Worm (Caenorhabditis elegans) whole organism, L4 larva: Measurements from ENCODE around the gene spp-1.
A peak's percentile ranks its signal among the peaks of the same experiment; 100 is the strongest.

Source experiments
- F26F4.8 ChIP-seq: fragments of 200-800 bp; sonication (Bioruptor generic); conservative IDR thresholded peaks from 2 replicates; pipeline ENCODE4 v1.3.6; 2022; ENCODE audit warnings: missing genetic modification characterization, missing compliant biosample characterization
- F44E2.7 ChIP-seq: fragments of 200-800 bp; sonication (Bioruptor generic); IDR thresholded peaks from 2 replicates; pipeline ENCODE4 v2.1.2; 2022; ENCODE audit warnings: missing genetic modification characterization, missing compliant biosample characterization
- R02D3.7 ChIP-seq: fragments of 150-350 bp; sonication (generic microtip); optimal IDR thresholded peaks from 3 replicates; lab custom pipeline; 2014; ENCODE audit warnings: missing biosample characterization, missing genetic modification characterization
- T20F7.1 ChIP-seq: fragments of 200-800 bp; sonication (Bioruptor generic); optimal IDR thresholded peaks from 2 replicates; lab custom pipeline; 2018; ENCODE audit warnings: mild to moderate bottlenecking, missing genetic modification characterization, missing compliant biosample characterization
- T26A8.4 ChIP-seq: fragments of 200-800 bp; sonication (Bioruptor generic); IDR thresholded peaks from 2 replicates; pipeline ENCODE4 v1.3.6; 2022; ENCODE audit warnings: missing genetic modification characterization, missing compliant biosample characterization
- Y48G9A.11 ChIP-seq: fragments of 200-800 bp; sonication (Bioruptor generic); IDR thresholded peaks from 2 replicates; pipeline ENCODE4 v1.3.6; 2022; ENCODE audit warnings: missing genetic modification reagents, missing genetic modification characterization, missing compliant biosample characterization
- ZK546.5 ChIP-seq, 2 experiments: sonication (generic microtip); optimal IDR thresholded peaks; 2 replicates each; lab custom pipeline; 2017; ENCODE audit warnings: missing biosample characterization in 2 of 2, missing genetic modification characterization in 2 of 2
- aha-1 ChIP-seq: fragments of 150-350 bp; peaks from one replicate; lab custom pipeline; 2014; ENCODE audit warnings: missing biosample characterization, missing genetic modification characterization
- attf-4 ChIP-seq: sonication (generic microtip); optimal IDR thresholded peaks from 3 replicates; lab custom pipeline; 2017; ENCODE audit warnings: missing biosample characterization, missing genetic modification characterization
- ceh-20 ChIP-seq: fragments of 200-800 bp; sonication (Bioruptor generic); IDR thresholded peaks from 2 replicates; pipeline ENCODE4 v1.3.6; 2022; ENCODE audit warnings: missing genetic modification reagents, missing genetic modification characterization, missing compliant biosample characterization
- ceh-28 ChIP-seq: fragments of 150-350 bp; optimal IDR thresholded peaks from 2 replicates; lab custom pipeline; 2014; ENCODE audit warnings: missing biosample characterization, missing genetic modification reagents, missing genetic modification characterization
- ceh-44 ChIP-seq: fragments of 200-800 bp; sonication (Bioruptor generic); IDR thresholded peaks from 2 replicates; pipeline ENCODE4 v1.3.6; 2022; ENCODE audit warnings: missing genetic modification reagents, missing genetic modification characterization, missing compliant biosample characterization
- ceh-62 ChIP-seq: sonication (generic microtip); optimal IDR thresholded peaks from 2 replicates; lab custom pipeline; 2017; ENCODE audit warnings: missing biosample characterization, missing genetic modification characterization
- ceh-82 ChIP-seq: sonication (generic microtip); optimal IDR thresholded peaks from 2 replicates; lab custom pipeline; 2017; ENCODE audit warnings: missing biosample characterization, missing genetic modification characterization
- ces-1 ChIP-seq: fragments of 150-350 bp; sonication (generic microtip); optimal IDR thresholded peaks from 4 replicates; lab custom pipeline; 2014; ENCODE audit warnings: missing biosample characterization, missing genetic modification reagents, missing genetic modification characterization
- daf-16 ChIP-seq, 3 experiments: sonication (generic microtip); optimal IDR thresholded peaks; 2 replicates each; lab custom pipeline; 2016 to 2017; ENCODE audit warnings: missing genetic modification characterization in 3 of 3, missing genetic modification reagents in 3 of 3, mild to moderate bottlenecking in 2 of 3, missing compliant biosample characterization in 2 of 3, missing biosample characterization in 1 of 3, moderate library complexity in 1 of 3
- daf-19 ChIP-seq: fragments of 200-800 bp; sonication (Bioruptor generic); conservative IDR thresholded peaks from 2 replicates; pipeline ENCODE4 v1.3.6; 2022; ENCODE audit warnings: missing genetic modification characterization, missing compliant biosample characterization
- daf-8 ChIP-seq: fragments of 200-800 bp; sonication (Bioruptor generic); IDR thresholded peaks from 2 replicates; pipeline ENCODE4 v1.3.6; 2022; ENCODE audit warnings: missing genetic modification characterization, missing compliant biosample characterization
- dmd-6 ChIP-seq: fragments of 200-800 bp; sonication (Bioruptor generic); IDR thresholded peaks from 2 replicates; pipeline ENCODE4 v1.3.6; 2022; ENCODE audit warnings: missing genetic modification reagents, missing genetic modification characterization, missing compliant biosample characterization
- dmd-9 ChIP-seq: fragments of 200-800 bp; sonication (Bioruptor generic); IDR thresholded peaks from 2 replicates; pipeline ENCODE4 v1.3.6; 2022; ENCODE audit warnings: missing genetic modification reagents, missing genetic modification characterization, missing compliant biosample characterization
- dpl-1 ChIP-seq: fragments of 150-350 bp; optimal IDR thresholded peaks from 2 replicates; lab custom pipeline; 2014; ENCODE audit warnings: missing biosample characterization, missing genetic modification reagents, missing genetic modification characterization
- duxl-1 ChIP-seq: sonication (generic microtip); optimal IDR thresholded peaks from 2 replicates; lab custom pipeline; 2016; ENCODE audit warnings: mild to moderate bottlenecking, missing genetic modification characterization, moderate library complexity, missing compliant biosample characterization; ENCODE audit not compliant: poor library complexity
- dve-1 ChIP-seq: sonication (generic microtip); optimal IDR thresholded peaks from 2 replicates; lab custom pipeline; 2017; ENCODE audit warnings: antibody characterized with exemption, mild to moderate bottlenecking, missing genetic modification characterization, missing compliant biosample characterization; ENCODE audit not compliant: insufficient read depth
- egl-43 ChIP-seq: fragments of 200-800 bp; sonication (Bioruptor generic); IDR thresholded peaks from 2 replicates; pipeline ENCODE4 v1.3.6; 2022; ENCODE audit warnings: missing genetic modification reagents, missing genetic modification characterization, missing compliant biosample characterization
- fos-1 ChIP-seq: fragments of 150-350 bp; optimal IDR thresholded peaks from 2 replicates; lab custom pipeline; 2014; ENCODE audit warnings: missing biosample characterization, missing genetic modification characterization
- hif-1 ChIP-seq, 2 experiments: sonication (generic microtip); optimal IDR thresholded peaks; 2 replicates each; lab custom pipeline; 2016 to 2017; ENCODE audit warnings: missing compliant biosample characterization in 2 of 2, missing genetic modification characterization in 2 of 2, missing genetic modification reagents in 2 of 2, missing genotype in 2 of 2, mild to moderate bottlenecking in 1 of 2
- hlh-11 ChIP-seq: fragments of 200-800 bp; sonication (Bioruptor generic); optimal IDR thresholded peaks from 2 replicates; lab custom pipeline; 2018; ENCODE audit warnings: mild to moderate bottlenecking, missing genetic modification characterization, missing compliant biosample characterization
- lim-7 ChIP-seq: fragments of 200-800 bp; sonication (Bioruptor generic); IDR thresholded peaks from 2 replicates; pipeline ENCODE4 v1.3.6; 2022; ENCODE audit warnings: missing genetic modification characterization, missing compliant biosample characterization
- lin-1 ChIP-seq: fragments of 200-800 bp; sonication (Bioruptor generic); IDR thresholded peaks from 2 replicates; pipeline ENCODE4 v1.3.6; 2022; ENCODE audit warnings: missing genetic modification reagents, missing genetic modification characterization, missing compliant biosample characterization
- lin-38 ChIP-seq: fragments of 200-800 bp; sonication (Bioruptor generic); IDR thresholded peaks from 2 replicates; pipeline ENCODE4 v1.3.6; 2022; ENCODE audit warnings: missing genetic modification reagents, missing genetic modification characterization, missing compliant biosample characterization
- madf-5 ChIP-seq, 2 experiments: fragments of 200-800 bp; sonication (Bioruptor generic); IDR thresholded peaks; 2 replicates each; pipeline ENCODE4 v1.3.6; 2022; ENCODE audit warnings: missing compliant biosample characterization in 2 of 2, missing genetic modification characterization in 2 of 2
- nhr-10 ChIP-seq: fragments of 150-350 bp; optimal IDR thresholded peaks from 2 replicates; lab custom pipeline; 2014; ENCODE audit warnings: missing biosample characterization, missing genetic modification characterization
- nhr-11 ChIP-seq: fragments of 150-350 bp; optimal IDR thresholded peaks from 2 replicates; lab custom pipeline; 2014; ENCODE audit warnings: missing biosample characterization, missing genetic modification characterization
- nhr-237 ChIP-seq: sonication (generic microtip); optimal IDR thresholded peaks from 2 replicates; lab custom pipeline; 2017; ENCODE audit warnings: missing biosample characterization, missing genetic modification characterization
- nhr-28 ChIP-seq: fragments of 150-350 bp; optimal IDR thresholded peaks from 2 replicates; lab custom pipeline; 2014; ENCODE audit warnings: missing biosample characterization, missing genetic modification characterization
- nhr-41 ChIP-seq: fragments of 200-800 bp; sonication (Bioruptor generic); IDR thresholded peaks from 2 replicates; pipeline ENCODE4 v1.3.6; 2022; ENCODE audit warnings: missing genetic modification reagents, missing genetic modification characterization, missing compliant biosample characterization
- nhr-48 ChIP-seq: sonication (generic microtip); optimal IDR thresholded peaks from 2 replicates; lab custom pipeline; 2016; ENCODE audit warnings: mild to moderate bottlenecking, missing genetic modification characterization, missing compliant biosample characterization
- nhr-6 ChIP-seq: fragments of 150-350 bp; optimal IDR thresholded peaks from 2 replicates; lab custom pipeline; 2014; ENCODE audit warnings: missing biosample characterization, missing genetic modification characterization
- nhr-76 ChIP-seq: fragments of 150-350 bp; optimal IDR thresholded peaks from 2 replicates; lab custom pipeline; 2014; ENCODE audit warnings: missing biosample characterization, missing genetic modification characterization
- php-3 ChIP-seq: fragments of 200-800 bp; sonication (Bioruptor generic); IDR thresholded peaks from 2 replicates; pipeline ENCODE4 v1.3.6; 2022; ENCODE audit warnings: missing genetic modification reagents, missing genetic modification characterization, missing compliant biosample characterization
- pqm-1 ChIP-seq: sonication (generic microtip); optimal IDR thresholded peaks from 2 replicates; lab custom pipeline; 2017; ENCODE audit warnings: missing biosample characterization, missing genetic modification characterization
- rbr-2 ChIP-seq: sonication (generic microtip); optimal IDR thresholded peaks from 2 replicates; lab custom pipeline; 2016; ENCODE audit warnings: missing genotype, missing genetic modification characterization, missing compliant biosample characterization
- tra-1 ChIP-seq: fragments of 200-800 bp; sonication (Bioruptor generic); IDR thresholded peaks from 2 replicates; pipeline ENCODE4 v1.3.6; 2022; ENCODE audit warnings: missing genetic modification reagents, missing genetic modification characterization, missing compliant biosample characterization
- unc-130 ChIP-seq: sonication (generic microtip); optimal IDR thresholded peaks from 2 replicates; lab custom pipeline; 2016; ENCODE audit warnings: missing genetic modification reagents, missing genetic modification characterization, missing compliant biosample characterization
- unc-62 ChIP-seq, 3 experiments: fragments of 150-350 bp in 1 of 3; sonication (generic microtip); optimal IDR thresholded peaks in 2 of 3; peaks in 1 of 3; 1 replicate in 1 of 3; 2 replicates in 2 of 3; lab custom pipeline; 2014 to 2017; ENCODE audit warnings: missing biosample characterization in 3 of 3, missing genetic modification characterization in 3 of 3, missing genetic modification reagents in 3 of 3, missing genotype in 1 of 3
- zag-1 ChIP-seq: fragments of 150-350 bp; optimal IDR thresholded peaks from 2 replicates; lab custom pipeline; 2014; ENCODE audit warnings: missing biosample characterization, missing genetic modification characterization
- zfp-3 ChIP-seq: fragments of 200-800 bp; sonication (Bioruptor generic); conservative IDR thresholded peaks from 2 replicates; pipeline ENCODE4 v1.3.6; 2022; ENCODE audit warnings: missing genetic modification reagents, missing genetic modification characterization, missing compliant biosample characterization

The spp-1 gene

DNA sequence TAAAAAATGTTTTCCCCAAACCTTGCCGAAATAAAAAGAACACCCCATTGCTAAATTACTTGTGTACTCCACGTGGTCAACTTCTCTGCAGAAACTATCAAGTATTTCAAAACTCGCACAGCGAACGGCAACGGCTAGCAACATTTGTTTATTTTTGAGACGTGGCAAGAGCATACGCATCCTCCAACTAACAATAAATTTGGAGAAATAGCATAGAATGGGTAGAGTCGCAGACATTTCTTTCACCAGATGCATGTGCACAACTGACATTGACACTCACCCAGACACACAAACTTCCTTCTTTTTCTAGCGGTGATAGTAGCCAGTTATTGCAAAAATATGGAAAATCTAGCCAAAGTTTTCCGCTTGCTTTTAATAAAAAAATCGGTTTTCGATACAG is 24.2 kb upstream of the spp-1 start:
- TF ChIP-seq aha-1 (peak; percentile 44), nhr-237 (tag; lab: Kevin White, UChicago) (no peak), rbr-2 (no peak), nhr-11 (tag; lab: Kevin White, UChicago) (no peak), daf-16 (GFP tag; optimal IDR thresholded peaks at IDR 0.05; lab: Kevin White, UChicago) (no peak), daf-16 (tag; optimal IDR thresholded peaks at IDR 0.05; lab: Kevin White, UChicago) (peak; percentile 12), dpl-1 (GFP tag; lab: Kevin White, UChicago) (no peak), attf-4 (no peak), unc-62 (GFP tag; optimal IDR thresholded peaks at IDR 0.05 in 1 of 2; lab: Kevin White, UChicago) (peak in 1 of 2 experiments; percentile 15), unc-62 (tag; optimal IDR thresholded peaks at IDR 0.05; lab: Kevin White, UChicago) (no peak), lim-7 (no peak), ceh-82 (tag; lab: Kevin White, UChicago) (no peak), ces-1 (no peak), F26F4.8 (GFP tag; lab: Robert Waterston, UW) (no peak), duxl-1 (no peak), php-3 (GFP tag; lab: Robert Waterston, UW) (no peak), hif-1 (tag; optimal IDR thresholded peaks at IDR 0.05; lab: Kevin White, UChicago) (no peak), dmd-6 (no peak), daf-19 (GFP tag; lab: Robert Waterston, UW) (no peak)

ce11 chrIII:10378899-10379298 is 23.4 kb upstream of the spp-1 start:
- TF ChIP-seq hif-1 (tag; optimal IDR thresholded peaks at IDR 0.05; lab: Kevin White, UChicago): peak in 1 of 2 experiments; percentile 25
- TF ChIP-seq php-3 (GFP tag; lab: Robert Waterston, UW): no peak
- TF ChIP-seq ceh-20 (GFP tag; lab: Robert Waterston, UW): no peak
- TF ChIP-seq T20F7.1: no peak
- no peak for TF ChIP-seq ceh-28 (tag; lab: Kevin White, UChicago)
- TF ChIP-seq daf-16 (GFP tag; optimal IDR thresholded peaks at IDR 0.05; lab: Kevin White, UChicago): no peak
- TF ChIP-seq daf-16 (tag; optimal IDR thresholded peaks at IDR 0.05; lab: Kevin White, UChicago): peak; percentile 75
- TF ChIP-seq zag-1 (tag; lab: Kevin White, UChicago): no peak
- no peak for TF ChIP-seq lin-38 (GFP tag; lab: Robert Waterston, UW)
- TF ChIP-seq pqm-1 (tag; lab: Kevin White, UChicago): peak; percentile 73
- TF ChIP-seq nhr-28 (tag; lab: Kevin White, UChicago): peak; percentile 69
- TF ChIP-seq lin-1 (GFP tag; lab: Robert Waterston, UW): no peak
- TF ChIP-seq dve-1 (tag; lab: Kevin White, UChicago): peak; percentile 35
- peak; percentile 49 for TF ChIP-seq dmd-6
- TF ChIP-seq egl-43: no peak
- peak; percentile 35 for TF ChIP-seq hlh-11 (tag; lab: Kevin White, UChicago)

DNA sequence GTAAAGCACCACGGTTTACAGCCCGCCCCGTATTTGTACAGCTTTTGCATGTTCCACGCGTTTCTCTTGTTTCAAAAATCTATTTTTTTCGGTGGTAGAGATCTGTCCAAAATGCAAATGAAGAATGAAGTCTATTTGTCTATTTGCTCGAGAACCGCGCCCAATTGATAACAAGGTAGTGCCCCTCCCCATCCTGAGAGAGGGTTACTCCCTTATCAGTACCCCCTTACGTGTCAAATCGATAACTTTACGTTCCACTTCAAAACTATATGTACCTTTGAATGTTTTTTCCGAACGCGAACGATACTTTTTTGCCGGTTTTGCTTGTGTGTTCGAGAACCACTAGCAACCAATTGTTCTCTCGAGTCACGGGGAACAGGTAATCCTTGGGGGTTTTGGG is 20.6 kb upstream of the spp-1 start:
- TF ChIP-seq F44E2.7 (GFP tag; lab: Robert Waterston, UW): no peak
- TF ChIP-seq nhr-10 (tag; lab: Kevin White, UChicago): no peak
- no peak for TF ChIP-seq ceh-20 (GFP tag; lab: Robert Waterston, UW)
- no peak for TF ChIP-seq unc-130
- TF ChIP-seq nhr-41 (GFP tag; lab: Robert Waterston, UW): no peak
- no peak for TF ChIP-seq lim-7
- no peak for TF ChIP-seq zfp-3 (GFP tag; lab: Robert Waterston, UW)
- no peak for TF ChIP-seq ceh-28 (tag; lab: Kevin White, UChicago)
- TF ChIP-seq nhr-76 (tag; lab: Kevin White, UChicago): no peak
- TF ChIP-seq dmd-6: peak; percentile 20; the same call in 1 of the 2 replicates
- TF ChIP-seq ceh-82 (tag; lab: Kevin White, UChicago): no peak
- TF ChIP-seq R02D3.7 (tag; lab: Kevin White, UChicago): no peak
- TF ChIP-seq daf-8 (GFP tag; lab: Robert Waterston, UW): no peak
- TF ChIP-seq ceh-44: no peak
- TF ChIP-seq tra-1 (GFP tag; lab: Robert Waterston, UW): no peak
- no peak for TF ChIP-seq T26A8.4 (GFP tag; lab: Robert Waterston, UW)
- no peak for TF ChIP-seq madf-5 (GFP tag; IDR thresholded peaks at IDR 0.05; lab: Robert Waterston, UW)
- TF ChIP-seq ZK546.5 (tag; optimal IDR thresholded peaks at IDR 0.05; lab: Kevin White, UChicago): no peak
- no peak for TF ChIP-seq dmd-9 (GFP tag; lab: Robert Waterston, UW)
- no peak for TF ChIP-seq lin-38 (GFP tag; lab: Robert Waterston, UW)
- no peak for TF ChIP-seq nhr-48 (tag; lab: Kevin White, UChicago)
- peak; percentile 44 for TF ChIP-seq nhr-28 (tag; lab: Kevin White, UChicago)
- TF ChIP-seq nhr-237 (tag; lab: Kevin White, UChicago): no peak
- no peak for TF ChIP-seq fos-1
- TF ChIP-seq ceh-62 (tag; lab: Kevin White, UChicago): no peak
- no peak for TF ChIP-seq nhr-6 (tag; lab: Kevin White, UChicago)
- TF ChIP-seq Y48G9A.11 (GFP tag; lab: Robert Waterston, UW): no peak
- no peak for TF ChIP-seq aha-1
